Fruit fly (Drosophila melanogaster) whole organism, larva: ENCODE results near the gene t-Grip84.

Experiments
- noc ChIP-seq: fragments of 200-800 bp; sonication (Bioruptor generic); optimal IDR thresholded peaks from 3 replicates; lab custom pipeline; 2019; ENCODE audit warnings: missing biosample characterization, mild to moderate bottlenecking, missing genetic modification characterization, moderate library complexity

Gene t-Grip84

dm6 chr3L:7539736-7540135 is 51.1 kb downstream of the t-Grip84 start, which contains the start of gene CG16998:
CG16998 (minus strand) TSS chr3L:7539836.
- no peak for TF ChIP-seq noc (tag; lab: Kevin White, UChicago)
